Comparison of ENCODE assay signal across 2 fruit fly cellular contexts in the genomic region with DNA sequence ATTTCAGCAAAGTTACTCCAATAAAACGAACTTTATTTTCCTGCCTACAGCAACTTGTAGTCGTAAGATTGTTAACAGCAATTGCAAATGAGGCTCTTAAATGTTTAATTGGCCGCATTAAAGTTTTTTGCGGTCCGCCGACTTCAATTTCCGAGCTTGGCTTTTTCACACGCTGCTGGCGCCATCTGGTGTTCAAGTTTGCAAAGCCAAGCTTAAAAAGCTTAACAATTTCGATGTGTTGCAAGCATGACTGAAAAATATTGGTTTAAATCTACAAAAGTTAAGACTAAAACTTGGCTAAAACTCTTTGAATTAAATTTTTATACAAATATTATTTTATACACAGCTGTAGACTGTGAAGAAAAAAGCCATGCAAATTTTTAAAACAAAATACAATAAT.
TF ChIP-seq lines count a peak whose summit lies in the region.

No protein-coding gene starts in this region.

- peak; percentile 90 for TF ChIP-seq CTCF in whole organism, embryonic (GFP tag; optimal IDR thresholded peaks at IDR 0.05; lab: Kevin White, UChicago)

TF ChIP-seq in whole organism, embryonic, 481 proteins besides CTCF, POLR2A, EP300 and RAD21:
- TF ChIP-seq Hand (GFP tag; optimal IDR thresholded peaks at IDR 0.05; lab: Kevin White, UChicago): no peak
- TF ChIP-seq CG9609 (GFP tag; optimal IDR thresholded peaks at IDR 0.05; lab: Kevin White, UChicago): no peak
- no peak for TF ChIP-seq repo (GFP tag; optimal IDR thresholded peaks at IDR 0.05; lab: Kevin White, UChicago)
- no peak for TF ChIP-seq Elba2 (GFP tag; optimal IDR thresholded peaks at IDR 0.05; lab: Kevin White, UChicago)
- no peak for TF ChIP-seq CG7271 (tag; optimal IDR thresholded peaks at IDR 0.05; lab: Kevin White, UChicago)
- TF ChIP-seq CG43689 (GFP tag; IDR thresholded peaks at IDR 0.05; lab: Robert Waterston, UW): no peak
- no peak for TF ChIP-seq Dad (GFP tag; optimal IDR thresholded peaks at IDR 0.05; lab: Kevin White, UChicago)
- TF ChIP-seq sens (GFP tag; lab: Kevin White, UChicago): peak; percentile 38
- TF ChIP-seq Sin3A (optimal IDR thresholded peaks at IDR 0.05; lab: Kevin White, UChicago): no peak
- TF ChIP-seq Ssrp (tag; optimal IDR thresholded peaks at IDR 0.05; lab: Kevin White, UChicago): no peak
- TF ChIP-seq CG3838 (GFP tag; optimal IDR thresholded peaks at IDR 0.05; lab: Kevin White, UChicago): no peak
- peak; percentile 84 for TF ChIP-seq Dip2 (GFP tag; IDR thresholded peaks at IDR 0.05; lab: Robert Waterston, UW)
- TF ChIP-seq kni (GFP tag; optimal IDR thresholded peaks at IDR 0.05; lab: Kevin White, UChicago): no peak
- TF ChIP-seq CG13296 (GFP tag; optimal IDR thresholded peaks at IDR 0.05; lab: Kevin White, UChicago): no peak

TF ChIP-seq in whole organism, pupa, 21 proteins besides CTCF, POLR2A, EP300 and RAD21:
- TF ChIP-seq EcR (GFP tag; optimal IDR thresholded peaks at IDR 0.05; lab: Kevin White, UChicago) (no peak), D1 (tag; optimal IDR thresholded peaks at IDR 0.05; lab: Kevin White, UChicago) (peak; percentile 24), CG17806 (tag; optimal IDR thresholded peaks at IDR 0.05; lab: Kevin White, UChicago) (no peak)
TF ChIP-seq in whole organism, pupa: peak in this region for 1.
